Fruit fly (Drosophila melanogaster) whole organism, embryonic: ENCODE measurements around the gene nSMase.

Source experiments
- Atf-2 ChIP-seq: fragments of 200-800 bp; sonication (Bioruptor generic); optimal IDR thresholded peaks from 2 replicates; lab custom pipeline; 2016; ENCODE audit warnings: missing biosample characterization, missing genetic modification characterization
- B-H1 ChIP-seq: fragments of 200-800 bp; sonication (Bioruptor generic); IDR thresholded peaks from 3 replicates; pipeline ENCODE4 v1.3.6; 2022; ENCODE audit warnings: missing biosample characterization, missing genetic modification characterization
- Bgb ChIP-seq: fragments of 200-800 bp; sonication (Bioruptor generic); IDR thresholded peaks from 2 replicates; pipeline ENCODE4 v1.3.6; 2022; ENCODE audit warnings: missing biosample characterization, missing genetic modification characterization; ENCODE audit not compliant: partially characterized antibody
- Blimp-1 ChIP-seq: fragments of 200-800 bp; sonication (Bioruptor generic); optimal IDR thresholded peaks from 3 replicates; lab custom pipeline; 2018; ENCODE audit warnings: missing biosample characterization, missing genetic modification characterization, mild to moderate bottlenecking, moderate library complexity, missing genetic modification reagents
- CG10147 ChIP-seq: fragments of 200-800 bp; sonication (Bioruptor generic); optimal IDR thresholded peaks from 2 replicates; lab custom pipeline; 2019; ENCODE audit warnings: missing biosample characterization, mild to moderate bottlenecking, missing genetic modification characterization, moderate library complexity
- CG10543 ChIP-seq: fragments of 200-800 bp; sonication (Bioruptor generic); optimal IDR thresholded peaks from 3 replicates; lab custom pipeline; 2017; ENCODE audit warnings: missing biosample characterization, mild to moderate bottlenecking, missing genetic modification characterization, moderate library complexity
- CG12769 ChIP-seq: fragments of 200-800 bp; sonication (Bioruptor generic); optimal IDR thresholded peaks from 2 replicates; lab custom pipeline; 2019; ENCODE audit warnings: missing biosample characterization, mild to moderate bottlenecking, missing genetic modification characterization, moderate library complexity
- CG14860 ChIP-seq: fragments of 200-800 bp; sonication (Bioruptor generic); IDR thresholded peaks from 3 replicates; pipeline ENCODE4 v1.3.6; 2022; ENCODE audit warnings: missing biosample characterization, missing genetic modification characterization; ENCODE audit not compliant: partially characterized antibody
- CG15696 ChIP-seq: fragments of 200-800 bp; sonication (Bioruptor generic); optimal IDR thresholded peaks from 2 replicates; lab custom pipeline; 2019; ENCODE audit warnings: missing biosample characterization, mild to moderate bottlenecking, missing genetic modification characterization, moderate library complexity
- CG17359 ChIP-seq: fragments of 200-800 bp; sonication (Bioruptor generic); optimal IDR thresholded peaks from 3 replicates; lab custom pipeline; 2018; ENCODE audit warnings: missing biosample characterization, mild to moderate bottlenecking, missing genetic modification characterization, moderate library complexity
- CG17361 ChIP-seq: fragments of 200-800 bp; sonication (Bioruptor generic); IDR thresholded peaks from 3 replicates; pipeline ENCODE4 v1.3.6; 2022; ENCODE audit warnings: missing biosample characterization, missing genetic modification characterization
- CG2120 ChIP-seq: fragments of 200-800 bp; sonication (Bioruptor generic); optimal IDR thresholded peaks from 3 replicates; lab custom pipeline; 2016; ENCODE audit warnings: missing biosample characterization, missing genetic modification characterization
- CG2889 ChIP-seq: fragments of 200-800 bp; sonication (Bioruptor generic); IDR thresholded peaks from 3 replicates; pipeline ENCODE4 v1.3.6; 2022; ENCODE audit warnings: missing biosample characterization, missing genetic modification characterization
- CG30431 ChIP-seq: fragments of 200-800 bp; sonication (Bioruptor generic); optimal IDR thresholded peaks from 2 replicates; lab custom pipeline; 2017; ENCODE audit warnings: missing biosample characterization, missing genetic modification characterization
- CG33213 ChIP-seq: fragments of 200-800 bp; sonication (Bioruptor generic); optimal IDR thresholded peaks from 3 replicates; lab custom pipeline; 2016; ENCODE audit warnings: missing biosample characterization, missing genetic modification characterization
- CG6272 ChIP-seq: fragments of 200-800 bp; sonication (Bioruptor generic); IDR thresholded peaks from 2 replicates; pipeline ENCODE4 v1.3.6; 2022; ENCODE audit warnings: missing biosample characterization, missing genetic modification characterization
- CG6689 ChIP-seq: fragments of 200-800 bp; sonication (Bioruptor generic); IDR thresholded peaks from 2 replicates; pipeline ENCODE4 v1.3.6; 2022; ENCODE audit warnings: missing biosample characterization, missing genetic modification characterization
- CG7357 ChIP-seq: fragments of 200-800 bp; sonication (Bioruptor generic); IDR thresholded peaks from 3 replicates; pipeline ENCODE4 v1.3.6; 2022; ENCODE audit warnings: missing biosample characterization, missing genetic modification characterization
- CG8281 ChIP-seq: fragments of 200-800 bp; sonication (Bioruptor generic); optimal IDR thresholded peaks from 2 replicates; lab custom pipeline; 2018; ENCODE audit warnings: missing biosample characterization, mild to moderate bottlenecking, missing genetic modification characterization, moderate library complexity
- CG9797 ChIP-seq: fragments of 200-800 bp; sonication (Bioruptor generic); optimal IDR thresholded peaks from 3 replicates; lab custom pipeline; 2018; ENCODE audit warnings: missing biosample characterization, mild to moderate bottlenecking, missing genetic modification characterization
- CG9876 ChIP-seq: fragments of 200-800 bp; sonication (Bioruptor generic); optimal IDR thresholded peaks from 2 replicates; lab custom pipeline; 2016; ENCODE audit warnings: missing biosample characterization, missing genetic modification characterization
- Dip2 ChIP-seq: fragments of 200-800 bp; sonication (Bioruptor generic); IDR thresholded peaks from 2 replicates; pipeline ENCODE4 v1.3.6; 2022; ENCODE audit warnings: missing biosample characterization, missing genetic modification characterization
- Dip3 ChIP-seq: fragments of 200-800 bp; sonication (Bioruptor generic); optimal IDR thresholded peaks from 3 replicates; lab custom pipeline; 2016; ENCODE audit warnings: missing biosample characterization, missing genetic modification characterization
- E2f2 ChIP-seq: fragments of 200-800 bp; sonication (Bioruptor generic); IDR thresholded peaks from 2 replicates; pipeline ENCODE4 v1.3.6; 2022; ENCODE audit warnings: missing biosample characterization, missing genetic modification characterization
- Ets97D ChIP-seq: fragments of 200-800 bp; sonication (Bioruptor generic); optimal IDR thresholded peaks from 3 replicates; lab custom pipeline; 2016; ENCODE audit warnings: missing biosample characterization, missing genetic modification characterization
- Gsc ChIP-seq: fragments of 200-800 bp; sonication (Bioruptor generic); IDR thresholded peaks from 2 replicates; pipeline ENCODE4 v1.3.6; 2022; ENCODE audit warnings: missing biosample characterization, missing genetic modification characterization
- Mes4 ChIP-seq: fragments of 200-800 bp; sonication (Bioruptor generic); optimal IDR thresholded peaks from 2 replicates; lab custom pipeline; 2016; ENCODE audit warnings: missing biosample characterization, missing genetic modification characterization
- NK7.1 ChIP-seq: fragments of 200-800 bp; sonication (Bioruptor generic); optimal IDR thresholded peaks from 3 replicates; lab custom pipeline; 2016; ENCODE audit warnings: missing biosample characterization, missing genetic modification characterization
- Neu2 ChIP-seq: fragments of 200-800 bp; sonication (Bioruptor generic); optimal IDR thresholded peaks from 3 replicates; lab custom pipeline; 2016; ENCODE audit warnings: missing biosample characterization, missing genetic modification characterization, borderline replicate concordance
- Nf-YC ChIP-seq: fragments of 200-800 bp; optimal IDR thresholded peaks from 3 replicates; lab custom pipeline; 2019; ENCODE audit warnings: missing biosample characterization, mild to moderate bottlenecking, missing genetic modification characterization, moderate library complexity
- Rfx ChIP-seq: fragments of 200-800 bp; sonication (Bioruptor generic); IDR thresholded peaks from 2 replicates; pipeline ENCODE4 v1.3.6; 2022; ENCODE audit warnings: missing biosample characterization, missing genetic modification characterization
- Ssrp ChIP-seq: fragments of 200-800 bp; sonication (Bioruptor generic); optimal IDR thresholded peaks from 2 replicates; lab custom pipeline; 2018; ENCODE audit warnings: missing biosample characterization, mild to moderate bottlenecking, missing genetic modification characterization, moderate library complexity
- ap ChIP-seq: fragments of 200-800 bp; sonication (Bioruptor generic); IDR thresholded peaks from 2 replicates; pipeline ENCODE4 v1.3.6; 2022; ENCODE audit warnings: missing biosample characterization, missing genetic modification characterization
- br ChIP-seq: fragments of >200 bp; optimal IDR thresholded peaks from 2 replicates; lab custom pipeline; 2017
- cato ChIP-seq: fragments of 200-800 bp; sonication (Bioruptor generic); optimal IDR thresholded peaks from 2 replicates; lab custom pipeline; 2016; ENCODE audit warnings: missing biosample characterization, missing genetic modification characterization, borderline replicate concordance
- crp ChIP-seq, 2 experiments: fragments of 200-800 bp; sonication (Bioruptor generic); optimal IDR thresholded peaks; 2 replicates in 1 of 2; 3 replicates in 1 of 2; lab custom pipeline; 2017; ENCODE audit warnings: missing biosample characterization in 2 of 2, missing genetic modification characterization in 2 of 2, mild to moderate bottlenecking in 1 of 2, moderate library complexity in 1 of 2
- eyg ChIP-seq: fragments of 200-800 bp; sonication (Bioruptor generic); optimal IDR thresholded peaks from 3 replicates; lab custom pipeline; 2016; ENCODE audit warnings: missing biosample characterization, missing genetic modification characterization
- fd102C ChIP-seq: fragments of 200-800 bp; sonication (Bioruptor generic); optimal IDR thresholded peaks from 2 replicates; lab custom pipeline; 2018; ENCODE audit warnings: missing biosample characterization, mild to moderate bottlenecking, missing genetic modification characterization, moderate library complexity
- fru ChIP-seq: fragments of >200 bp; optimal IDR thresholded peaks from 2 replicates; lab custom pipeline; 2017
- gsb ChIP-seq: fragments of 200-800 bp; sonication (Bioruptor generic); IDR thresholded peaks from 2 replicates; pipeline ENCODE4 v1.3.6; 2022; ENCODE audit warnings: missing biosample characterization, missing genetic modification characterization
- her ChIP-seq: fragments of 200-800 bp; sonication (Bioruptor generic); optimal IDR thresholded peaks from 2 replicates; lab custom pipeline; 2016; ENCODE audit warnings: missing biosample characterization, missing genetic modification characterization
- insv ChIP-seq, 2 experiments: fragments of 200-800 bp; sonication (Bioruptor generic); optimal IDR thresholded peaks; 3 replicates each; lab custom pipeline; 2016 to 2018; ENCODE audit warnings: missing biosample characterization in 2 of 2, missing genetic modification characterization in 2 of 2
- pita ChIP-seq: fragments of 200-800 bp; sonication (Bioruptor generic); optimal IDR thresholded peaks from 2 replicates; lab custom pipeline; 2017; ENCODE audit warnings: missing biosample characterization, mild to moderate bottlenecking, missing genetic modification characterization
- prd ChIP-seq, 3 experiments: fragments of >200 bp in 2 of 3; fragments of 200-800 bp in 1 of 3; sonication (Bioruptor generic) in 1 of 3; optimal IDR thresholded peaks in 2 of 3; IDR thresholded peaks in 1 of 3; 2 replicates in 2 of 3; 3 replicates in 1 of 3; pipeline versions ENCODE4 v1.3.6 to Lab custom; 2017 to 2022; ENCODE audit warnings: missing biosample characterization in 1 of 3, missing genetic modification characterization in 1 of 3
- pzg ChIP-seq: fragments of 200-800 bp; sonication (Bioruptor generic); optimal IDR thresholded peaks from 3 replicates; lab custom pipeline; 2018; ENCODE audit warnings: missing biosample characterization, mild to moderate bottlenecking, missing genetic modification characterization, moderate library complexity
- run ChIP-seq: fragments of 200-800 bp; sonication (Bioruptor generic); optimal IDR thresholded peaks from 3 replicates; lab custom pipeline; 2018; ENCODE audit warnings: missing biosample characterization, mild to moderate bottlenecking, missing genetic modification characterization
- seq ChIP-seq: fragments of 200-800 bp; sonication (Bioruptor generic); IDR thresholded peaks from 2 replicates; pipeline ENCODE4 v1.3.6; 2022; ENCODE audit warnings: missing biosample characterization, missing genetic modification characterization
- sr ChIP-seq: fragments of 200-800 bp; sonication (Bioruptor generic); IDR thresholded peaks from 3 replicates; pipeline ENCODE4 v1.3.6; 2022; ENCODE audit warnings: missing biosample characterization, missing genetic modification characterization
- tup ChIP-seq: fragments of 200-800 bp; sonication (Bioruptor generic); optimal IDR thresholded peaks from 2 replicates; lab custom pipeline; 2016; ENCODE audit warnings: missing biosample characterization, mild to moderate bottlenecking, missing genetic modification characterization, moderate library complexity

nSMase gene

DNA sequence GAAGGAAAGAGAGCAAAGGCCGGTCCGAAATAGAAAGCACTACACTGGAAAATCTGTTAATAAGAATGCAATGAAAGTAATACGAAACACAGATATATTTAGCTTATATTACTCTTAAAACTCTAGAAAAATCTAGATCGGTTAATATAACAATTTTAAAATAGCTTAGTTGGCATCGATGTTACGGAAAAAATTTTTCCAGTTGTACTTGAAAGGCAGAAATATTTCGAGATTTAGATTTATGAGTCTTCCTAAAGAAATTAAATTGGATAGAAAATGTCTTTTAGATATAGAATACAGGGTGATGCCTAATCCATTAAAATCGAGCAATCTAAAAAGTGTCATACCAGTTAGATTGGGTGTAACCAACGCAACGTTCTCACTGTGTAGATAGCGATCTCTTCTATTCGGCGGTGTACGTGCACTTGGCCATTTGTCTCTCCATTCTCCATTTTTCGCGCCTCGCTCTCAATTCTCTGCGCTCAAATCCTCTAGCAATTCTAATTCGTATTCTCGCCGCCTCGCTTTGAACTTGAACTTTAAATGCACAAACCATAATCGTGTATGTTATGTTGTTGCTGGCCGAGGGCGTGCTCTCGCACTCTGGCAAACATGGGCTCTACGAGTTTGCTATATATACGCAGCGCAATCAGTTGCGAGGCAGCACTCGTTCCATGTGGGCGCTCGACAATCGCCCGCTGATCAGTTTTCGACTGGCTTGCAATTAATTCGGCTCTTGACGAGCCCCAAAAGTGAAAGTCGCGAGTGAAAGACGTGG, 31.2 kb downstream of the nSMase start (continued):
- TF ChIP-seq insv (GFP tag; optimal IDR thresholded peaks at IDR 0.05; lab: Kevin White, UChicago) (peak; percentile 19 to 69), CG6272 (peak; percentile 78), CG9876 (peak; percentile 93), CG2889 (GFP tag; lab: Robert Waterston, UW) (peak; percentile 85), B-H1 (peak; percentile 71), CG6689 (GFP tag; lab: Robert Waterston, UW) (peak; percentile 89), ap (peak; percentile 72), Neu2 (GFP tag; lab: Kevin White, UChicago) (peak; percentile 64), E2f2 (GFP tag; lab: Robert Waterston, UW) (peak; percentile 54; the same call in 1 of the 2 replicates), CG2120 (GFP tag; lab: Kevin White, UChicago) (peak; percentile 98), Dip2 (GFP tag; lab: Robert Waterston, UW) (no peak), Ssrp (tag; lab: Kevin White, UChicago) (peak; percentile 96), eyg (GFP tag; lab: Kevin White, UChicago) (peak; percentile 76), Ets97D (GFP tag; lab: Kevin White, UChicago) (peak; percentile 80), fd102C (GFP tag; lab: Kevin White, UChicago) (peak; percentile 10), her (GFP tag; lab: Kevin White, UChicago) (peak; percentile 88), CG7357 (GFP tag; lab: Robert Waterston, UW) (peak; percentile 86), Mes4 (GFP tag; lab: Kevin White, UChicago) (peak; percentile 96), CG12769 (tag; lab: Kevin White, UChicago) (peak; percentile 82), CG15696 (tag; lab: Kevin White, UChicago) (peak; percentile 80), br (lab: Kevin White, UChicago) (no peak), CG14860 (GFP tag; lab: Robert Waterston, UW) (no peak), pita (GFP tag; lab: Kevin White, UChicago) (no peak), prd (optimal IDR thresholded peaks at IDR 0.05; lab: Kevin White, UChicago) (no peak), prd (GFP tag; IDR thresholded peaks at IDR 0.05; lab: Robert Waterston, UW) (peak; percentile 93), NK7.1 (peak; percentile 91), CG17361 (peak; percentile 99), Gsc (peak; percentile 59), CG10147 (GFP tag; lab: Kevin White, UChicago) (peak; percentile 94), Nf-YC (tag; lab: Kevin White, UChicago) (peak; percentile 86), Rfx (GFP tag; lab: Robert Waterston, UW) (peak; percentile 89), Blimp-1 (GFP tag; lab: Kevin White, UChicago) (peak; percentile 66), gsb (GFP tag; lab: Robert Waterston, UW) (peak; percentile 67), sr (GFP tag; lab: Robert Waterston, UW) (no peak), CG10543 (GFP tag; lab: Kevin White, UChicago) (peak; percentile 97), fru (lab: Kevin White, UChicago) (no peak), CG30431 (GFP tag; lab: Kevin White, UChicago) (peak; percentile 94), cato (GFP tag; lab: Kevin White, UChicago) (peak; percentile 96), CG8281 (tag; lab: Kevin White, UChicago) (peak; percentile 79), CG9797 (GFP tag; lab: Kevin White, UChicago) (peak; percentile 18), tup (GFP tag; lab: Kevin White, UChicago) (peak; percentile 71), CG17359 (tag; lab: Kevin White, UChicago) (peak; percentile 85), seq (GFP tag; lab: Robert Waterston, UW) (peak; percentile 82), pzg (GFP tag; lab: Kevin White, UChicago) (no peak), Bgb (GFP tag; lab: Robert Waterston, UW) (peak; percentile 45; the same call in 1 of the 2 replicates), CG33213 (peak; percentile 87), Atf-2 (GFP tag; lab: Kevin White, UChicago) (peak; percentile 97), crp (GFP tag; optimal IDR thresholded peaks at IDR 0.05; lab: Kevin White, UChicago) (peak in 1 of 2 experiments; percentile 67), Dip3 (GFP tag; lab: Kevin White, UChicago) (peak; percentile 95), run (peak; percentile 83)
